Fruit fly (Drosophila melanogaster) whole organism, embryonic: ENCODE data around the gene E2f1.

Experiments
- Asciz ChIP-seq: fragments of 200-800 bp; sonication (Bioruptor generic); optimal IDR thresholded peaks from 2 replicates; lab custom pipeline; 2017; ENCODE audit warnings: missing biosample characterization, mild to moderate bottlenecking, missing genetic modification characterization, missing genetic modification reagents
- CG10209 ChIP-seq: fragments of 200-800 bp; sonication (Bioruptor generic); optimal IDR thresholded peaks from 3 replicates; lab custom pipeline; 2017; ENCODE audit warnings: missing biosample characterization, mild to moderate bottlenecking, missing genetic modification characterization, missing genetic modification reagents
- CG10431 ChIP-seq: fragments of 200-800 bp; sonication (Bioruptor generic); optimal IDR thresholded peaks from 3 replicates; lab custom pipeline; 2018; ENCODE audit warnings: missing biosample characterization, mild to moderate bottlenecking, missing genetic modification characterization
- CG12236 ChIP-seq: fragments of 200-800 bp; sonication (Bioruptor generic); optimal IDR thresholded peaks from 2 replicates; lab custom pipeline; 2016; ENCODE audit warnings: missing biosample characterization, missing genetic modification characterization
- CG13424 ChIP-seq: fragments of 200-800 bp; sonication (Bioruptor generic); optimal IDR thresholded peaks from 2 replicates; lab custom pipeline; 2019; ENCODE audit warnings: missing biosample characterization, mild to moderate bottlenecking, missing genetic modification characterization, moderate library complexity
- CG15269 ChIP-seq: fragments of 200-800 bp; sonication (Bioruptor generic); optimal IDR thresholded peaks from 2 replicates; lab custom pipeline; 2018; ENCODE audit warnings: missing biosample characterization, mild to moderate bottlenecking, missing genetic modification characterization, moderate library complexity
- CG1647 ChIP-seq: fragments of 200-800 bp; sonication (Bioruptor generic); optimal IDR thresholded peaks from 3 replicates; lab custom pipeline; 2016; ENCODE audit warnings: missing biosample characterization, missing genetic modification characterization
- CG17829 ChIP-seq: fragments of 200-800 bp; optimal IDR thresholded peaks from 2 replicates; lab custom pipeline; 2019; ENCODE audit warnings: missing biosample characterization, mild to moderate bottlenecking, missing genetic modification characterization, moderate library complexity
- CG18262 ChIP-seq: fragments of 200-800 bp; optimal IDR thresholded peaks from 3 replicates; lab custom pipeline; 2019; ENCODE audit warnings: missing biosample characterization, mild to moderate bottlenecking, missing genetic modification characterization, moderate library complexity
- CG18599 ChIP-seq: fragments of 200-800 bp; sonication (Bioruptor generic); optimal IDR thresholded peaks from 3 replicates; lab custom pipeline; 2017; ENCODE audit warnings: missing biosample characterization, missing genetic modification characterization, mild to moderate bottlenecking, moderate library complexity, missing genetic modification reagents
- CG2875 ChIP-seq: fragments of 200-800 bp; sonication (Bioruptor generic); optimal IDR thresholded peaks from 2 replicates; lab custom pipeline; 2017; ENCODE audit warnings: missing biosample characterization, mild to moderate bottlenecking, missing genetic modification characterization, missing genetic modification reagents
- CG4424 ChIP-seq: fragments of 200-800 bp; sonication (Bioruptor generic); optimal IDR thresholded peaks from 3 replicates; lab custom pipeline; 2016; ENCODE audit warnings: missing biosample characterization, missing genetic modification characterization
- CG4707 ChIP-seq: fragments of 200-800 bp; sonication (Bioruptor generic); optimal IDR thresholded peaks from 2 replicates; lab custom pipeline; 2018; ENCODE audit warnings: missing biosample characterization, mild to moderate bottlenecking, missing genetic modification characterization, moderate library complexity
- CG4820 ChIP-seq: fragments of 200-800 bp; sonication (Bioruptor generic); optimal IDR thresholded peaks from 3 replicates; lab custom pipeline; 2016; ENCODE audit warnings: missing biosample characterization, missing genetic modification characterization
- CG6254 ChIP-seq: fragments of 200-800 bp; sonication (Bioruptor generic); optimal IDR thresholded peaks from 3 replicates; lab custom pipeline; 2017; ENCODE audit warnings: mild to moderate bottlenecking, missing biosample characterization, missing genetic modification reagents, missing genetic modification characterization
- CG8765 ChIP-seq: fragments of 200-800 bp; sonication (Bioruptor generic); IDR thresholded peaks from 2 replicates; pipeline ENCODE4 v1.3.6; 2022; ENCODE audit warnings: missing biosample characterization, missing genetic modification characterization
- CG8924 ChIP-seq: fragments of 200-800 bp; optimal IDR thresholded peaks from 3 replicates; lab custom pipeline; 2019; ENCODE audit warnings: missing biosample characterization, mild to moderate bottlenecking, missing genetic modification characterization, moderate library complexity
- CG9817 ChIP-seq: fragments of 200-800 bp; sonication (Bioruptor generic); optimal IDR thresholded peaks from 2 replicates; lab custom pipeline; 2018; ENCODE audit warnings: missing biosample characterization, mild to moderate bottlenecking, missing genetic modification characterization, moderate library complexity
- CG9876 ChIP-seq: fragments of 200-800 bp; sonication (Bioruptor generic); optimal IDR thresholded peaks from 2 replicates; lab custom pipeline; 2016; ENCODE audit warnings: missing biosample characterization, missing genetic modification characterization
- CTCF ChIP-seq: fragments of 200-800 bp; sonication (Bioruptor generic); optimal IDR thresholded peaks from 2 replicates; lab custom pipeline; 2017; ENCODE audit warnings: missing biosample characterization, mild to moderate bottlenecking, missing genetic modification characterization, moderate library complexity
- CrebB ChIP-seq: fragments of 200-800 bp; sonication (Bioruptor generic); optimal IDR thresholded peaks from 3 replicates; lab custom pipeline; 2018; ENCODE audit warnings: missing biosample characterization, mild to moderate bottlenecking, missing genetic modification characterization
- D19A ChIP-seq: fragments of 200-800 bp; optimal IDR thresholded peaks from 3 replicates; lab custom pipeline; 2019; ENCODE audit warnings: missing biosample characterization, mild to moderate bottlenecking, missing genetic modification characterization, moderate library complexity
- Dek ChIP-seq: fragments of 200-800 bp; sonication (Bioruptor generic); optimal IDR thresholded peaks from 3 replicates; lab custom pipeline; 2019; ENCODE audit warnings: missing biosample characterization, mild to moderate bottlenecking, missing genetic modification characterization, moderate library complexity
- Doc2 ChIP-seq: fragments of 200-800 bp; sonication (Bioruptor generic); IDR thresholded peaks from 2 replicates; pipeline ENCODE4 v1.3.6; 2022; ENCODE audit warnings: missing biosample characterization, missing genetic modification characterization
- Dref ChIP-seq: fragments of 200-800 bp; sonication (Bioruptor generic); IDR thresholded peaks from 2 replicates; pipeline ENCODE4 v1.3.6; 2022; ENCODE audit warnings: missing biosample characterization, missing genetic modification characterization
- Elba2 ChIP-seq: fragments of 200-800 bp; sonication (Bioruptor generic); optimal IDR thresholded peaks from 3 replicates; lab custom pipeline; 2016; ENCODE audit warnings: missing biosample characterization, missing genetic modification characterization
- HHEX ChIP-seq: fragments of 200-800 bp; sonication (Bioruptor generic); optimal IDR thresholded peaks from 3 replicates; lab custom pipeline; 2017; ENCODE audit warnings: missing biosample characterization, mild to moderate bottlenecking, missing genetic modification characterization, missing genetic modification reagents
- Hr78 ChIP-seq, 2 experiments: fragments of 200-800 bp in 1 of 2; fragments of >200 bp in 1 of 2; sonication (Bioruptor generic) in 1 of 2; optimal IDR thresholded peaks; 2 replicates each; lab custom pipeline; 2017 to 2019; ENCODE audit warnings: missing biosample characterization in 2 of 2, missing genetic modification characterization in 2 of 2, mild to moderate bottlenecking in 1 of 2, moderate library complexity in 1 of 2
- Kr ChIP-seq: fragments of 200-800 bp; sonication (Bioruptor generic); optimal IDR thresholded peaks from 2 replicates; lab custom pipeline; 2017; ENCODE audit warnings: missing biosample characterization, mild to moderate bottlenecking, missing genetic modification characterization
- MESR4 ChIP-seq: fragments of 200-800 bp; sonication (Bioruptor generic); optimal IDR thresholded peaks from 2 replicates; lab custom pipeline; 2018; ENCODE audit warnings: missing biosample characterization, mild to moderate bottlenecking, missing genetic modification characterization, moderate library complexity
- Myb ChIP-seq: fragments of 200-800 bp; sonication (Bioruptor generic); optimal IDR thresholded peaks from 2 replicates; lab custom pipeline; 2016; ENCODE audit warnings: missing biosample characterization, missing genetic modification characterization
- Oli ChIP-seq: fragments of 200-800 bp; sonication (Bioruptor generic); optimal IDR thresholded peaks from 2 replicates; lab custom pipeline; 2018; ENCODE audit warnings: missing biosample characterization, mild to moderate bottlenecking, missing genetic modification characterization, moderate library complexity
- Six4 ChIP-seq: fragments of 200-800 bp; sonication (Bioruptor generic); optimal IDR thresholded peaks from 2 replicates; lab custom pipeline; 2016; ENCODE audit warnings: missing biosample characterization, missing genetic modification characterization
- Sry-β ChIP-seq: fragments of 200-800 bp; sonication (Bioruptor generic); optimal IDR thresholded peaks from 2 replicates; lab custom pipeline; 2018; ENCODE audit warnings: missing biosample characterization, mild to moderate bottlenecking, missing genetic modification characterization, moderate library complexity
- Trl ChIP-seq, 3 experiments: fragments of >200 bp in 2 of 3; fragments of 200-800 bp in 1 of 3; sonication (Bioruptor generic) in 1 of 3; optimal IDR thresholded peaks; 2 replicates in 1 of 3; 3 replicates in 2 of 3; lab custom pipeline; 2016 to 2017; ENCODE audit warnings: missing biosample characterization in 1 of 3, missing genetic modification characterization in 1 of 3
- cg ChIP-seq: fragments of 200-800 bp; sonication (Bioruptor generic); optimal IDR thresholded peaks from 3 replicates; lab custom pipeline; 2019; ENCODE audit warnings: missing biosample characterization, mild to moderate bottlenecking, missing genetic modification characterization, moderate library complexity
- chif ChIP-seq, 2 experiments: fragments of 200-800 bp; sonication (Bioruptor generic); optimal IDR thresholded peaks; 3 replicates each; lab custom pipeline; 2016; ENCODE audit warnings: missing biosample characterization in 2 of 2, missing genetic modification characterization in 2 of 2
- dmrt99B ChIP-seq: fragments of 200-800 bp; sonication (Bioruptor generic); optimal IDR thresholded peaks from 2 replicates; lab custom pipeline; 2018; ENCODE audit warnings: missing biosample characterization, mild to moderate bottlenecking, missing genetic modification characterization, moderate library complexity
- eve ChIP-seq, 2 experiments: fragments of >200 bp; optimal IDR thresholded peaks; 2 replicates each; lab custom pipeline; 2017; ENCODE audit warnings: missing biosample characterization in 2 of 2, missing genetic modification characterization in 2 of 2
- gem ChIP-seq: fragments of 200-800 bp; sonication (Bioruptor generic); optimal IDR thresholded peaks from 2 replicates; lab custom pipeline; 2019; ENCODE audit warnings: missing biosample characterization, mild to moderate bottlenecking, missing genetic modification characterization, moderate library complexity
- grau ChIP-seq: fragments of 200-800 bp; optimal IDR thresholded peaks from 3 replicates; lab custom pipeline; 2019; ENCODE audit warnings: missing biosample characterization, mild to moderate bottlenecking, missing genetic modification characterization, moderate library complexity
- ind ChIP-seq: fragments of 200-800 bp; sonication (Bioruptor generic); optimal IDR thresholded peaks from 3 replicates; lab custom pipeline; 2016; ENCODE audit warnings: missing biosample characterization, missing genetic modification characterization
- kay ChIP-seq: fragments of 200-800 bp; sonication (Bioruptor generic); optimal IDR thresholded peaks from 2 replicates; lab custom pipeline; 2016; ENCODE audit warnings: missing biosample characterization, missing genetic modification characterization
- nom ChIP-seq: fragments of 200-800 bp; sonication (Bioruptor generic); optimal IDR thresholded peaks from 2 replicates; lab custom pipeline; 2017; ENCODE audit warnings: missing biosample characterization, missing genetic modification characterization, mild to moderate bottlenecking, moderate library complexity, missing genetic modification reagents
- pros ChIP-seq: fragments of 200-800 bp; sonication (Bioruptor generic); optimal IDR thresholded peaks from 3 replicates; lab custom pipeline; 2019; ENCODE audit warnings: missing biosample characterization, mild to moderate bottlenecking, missing genetic modification characterization, moderate library complexity
- ssp ChIP-seq: fragments of 200-800 bp; sonication (Bioruptor generic); IDR thresholded peaks from 2 replicates; pipeline ENCODE4 v1.3.6; 2022; ENCODE audit warnings: missing biosample characterization, missing genetic modification characterization
- usp ChIP-seq: fragments of >200 bp; optimal IDR thresholded peaks from 2 replicates; lab custom pipeline; 2017; ENCODE audit warnings: missing biosample characterization, missing genetic modification characterization
- zen ChIP-seq: fragments of 200-800 bp; sonication (Bioruptor generic); optimal IDR thresholded peaks from 3 replicates; lab custom pipeline; 2018; ENCODE audit warnings: missing biosample characterization, mild to moderate bottlenecking, missing genetic modification characterization, moderate library complexity

The E2f1 gene

dm6 chr3R:21632930-21633780 is 27.5 kb downstream of the E2f1 start (continued):
- TF ChIP-seq Hr78 (GFP tag; optimal IDR thresholded peaks at IDR 0.05; lab: Kevin White, UChicago) (peak in 1 of 2 experiments; percentile 40), Asciz (GFP tag; lab: Kevin White, UChicago) (peak; percentile 52), CG15269 (peak; percentile 10), CG2875 (GFP tag; lab: Kevin White, UChicago) (peak; percentile 14), usp (no peak), CG10209 (peak; percentile 34), CG6254 (GFP tag; lab: Kevin White, UChicago) (peak; percentile 44), CG8765 (no peak), Doc2 (GFP tag; lab: Robert Waterston, UW) (no peak), CG9876 (GFP tag; lab: Kevin White, UChicago) (no peak), eve (GFP tag; optimal IDR thresholded peaks at IDR 0.05; lab: Kevin White, UChicago) (peak in 1 of 2 experiments; percentile 70), cg (GFP tag; lab: Kevin White, UChicago) (peak; percentile 11), Kr (GFP tag; lab: Kevin White, UChicago) (peak; percentile 14), Six4 (GFP tag; lab: Kevin White, UChicago) (peak; percentile 33), CTCF (GFP tag; lab: Kevin White, UChicago) (peak; percentile 8), CG13424 (tag; lab: Kevin White, UChicago) (peak; percentile 67), CG8924 (tag; lab: Kevin White, UChicago) (peak; percentile 69), Oli (tag; lab: Kevin White, UChicago) (peak; percentile 27), MESR4 (GFP tag; lab: Kevin White, UChicago) (no peak), pros (GFP tag; lab: Kevin White, UChicago) (peak; percentile 76), grau (tag; lab: Kevin White, UChicago) (peak; percentile 55), zen (tag; lab: Kevin White, UChicago) (peak; percentile 7), Dref (no peak), CG4707 (GFP tag; lab: Kevin White, UChicago) (no peak), HHEX (GFP tag; lab: Kevin White, UChicago) (peak; percentile 8), Trl (optimal IDR thresholded peaks at IDR 0.05; lab: Kevin White, UChicago) (peak; percentile 90 to 91), Trl (GFP tag; optimal IDR thresholded peaks at IDR 0.05; lab: Kevin White, UChicago) (no peak), Elba2 (GFP tag; lab: Kevin White, UChicago) (no peak), CG18599 (GFP tag; lab: Kevin White, UChicago) (peak; percentile 6), CG9817 (peak; percentile 4), CG18262 (tag; lab: Kevin White, UChicago) (peak; percentile 78), CG4820 (GFP tag; lab: Kevin White, UChicago) (peak; percentile 13), CG10431 (GFP tag; lab: Kevin White, UChicago) (peak; percentile 63), CrebB (tag; lab: Kevin White, UChicago) (peak; percentile 65), Dek (tag; lab: Kevin White, UChicago) (peak; percentile 48), Myb (GFP tag; lab: Kevin White, UChicago) (no peak), chif (GFP tag; optimal IDR thresholded peaks at IDR 0.05; lab: Kevin White, UChicago) (peak in 1 of 2 experiments; percentile 11), D19A (tag; lab: Kevin White, UChicago) (peak; percentile 70), gem (peak; percentile 78), dmrt99B (tag; lab: Kevin White, UChicago) (peak; percentile 52), CG12236 (GFP tag; lab: Kevin White, UChicago) (no peak), nom (peak; percentile 65), Sry-β (GFP tag; lab: Kevin White, UChicago) (no peak), CG17829 (tag; lab: Kevin White, UChicago) (peak; percentile 54), ssp (GFP tag; lab: Robert Waterston, UW) (no peak), kay (peak; percentile 27), ind (GFP tag; lab: Kevin White, UChicago) (peak; percentile 25), CG4424 (GFP tag; lab: Kevin White, UChicago) (peak; percentile 13), CG1647 (GFP tag; lab: Kevin White, UChicago) (no peak)
